Worm (Caenorhabditis elegans) whole organism, late embryonic: ENCODE results near the gene F13E9.12.

ENCODE experiments used
- ceh-19 ChIP-seq: fragments of 200-800 bp; sonication (Bioruptor generic); optimal IDR thresholded peaks from 2 replicates; lab custom pipeline; 2018; ENCODE audit warnings: mild to moderate bottlenecking, missing genetic modification characterization, missing compliant biosample characterization
- ceh-24 ChIP-seq: sonication (generic microtip); optimal IDR thresholded peaks from 2 replicates; lab custom pipeline; 2016; ENCODE audit warnings: mild to moderate bottlenecking, missing genetic modification characterization, missing compliant biosample characterization
- dmd-4 ChIP-seq: sonication (generic microtip); optimal IDR thresholded peaks from 2 replicates; lab custom pipeline; 2016; ENCODE audit warnings: borderline replicate concordance, missing genetic modification characterization, missing compliant biosample characterization
- ets-4 ChIP-seq: sonication (generic microtip); optimal IDR thresholded peaks from 2 replicates; lab custom pipeline; 2016; ENCODE audit warnings: missing genetic modification characterization, missing compliant biosample characterization
- sdc-2 ChIP-seq: sonication (generic microtip); optimal IDR thresholded peaks from 2 replicates; lab custom pipeline; 2016; ENCODE audit warnings: missing genotype, missing genetic modification characterization, missing compliant biosample characterization

DNA sequence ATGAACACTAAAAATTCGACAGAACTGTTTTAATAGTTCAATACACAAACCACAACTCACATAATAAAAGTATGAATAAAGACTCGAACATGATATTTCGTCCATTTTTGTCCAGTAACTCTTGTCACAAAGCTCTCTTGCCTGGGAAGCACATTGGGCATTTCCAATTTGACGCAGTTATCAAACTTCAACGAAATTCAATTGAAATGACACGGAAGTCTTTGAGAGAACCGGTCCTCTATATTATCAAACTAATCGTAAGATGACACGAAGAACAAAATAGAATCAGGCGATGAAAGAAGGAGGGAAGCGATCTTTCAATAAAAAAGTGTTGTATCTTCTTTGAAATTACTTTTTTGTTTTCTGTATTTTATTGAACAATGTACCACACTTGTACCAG is 19.4 kb downstream of the F13E9.12 start, which contains the start of gene T11G6.3:
- TF ChIP-seq ceh-19 (GFP tag; lab: Kevin White, UChicago) (no peak), sdc-2 (tag; lab: Kevin White, UChicago) (no peak), ets-4 (tag; lab: Kevin White, UChicago) (no peak), ceh-24 (tag; lab: Kevin White, UChicago) (no peak), dmd-4 (tag; lab: Kevin White, UChicago) (no peak)
